Fruit fly (Drosophila melanogaster): ENCODE measurements around the gene Rab9D.

Gene Rab9D

DNA sequence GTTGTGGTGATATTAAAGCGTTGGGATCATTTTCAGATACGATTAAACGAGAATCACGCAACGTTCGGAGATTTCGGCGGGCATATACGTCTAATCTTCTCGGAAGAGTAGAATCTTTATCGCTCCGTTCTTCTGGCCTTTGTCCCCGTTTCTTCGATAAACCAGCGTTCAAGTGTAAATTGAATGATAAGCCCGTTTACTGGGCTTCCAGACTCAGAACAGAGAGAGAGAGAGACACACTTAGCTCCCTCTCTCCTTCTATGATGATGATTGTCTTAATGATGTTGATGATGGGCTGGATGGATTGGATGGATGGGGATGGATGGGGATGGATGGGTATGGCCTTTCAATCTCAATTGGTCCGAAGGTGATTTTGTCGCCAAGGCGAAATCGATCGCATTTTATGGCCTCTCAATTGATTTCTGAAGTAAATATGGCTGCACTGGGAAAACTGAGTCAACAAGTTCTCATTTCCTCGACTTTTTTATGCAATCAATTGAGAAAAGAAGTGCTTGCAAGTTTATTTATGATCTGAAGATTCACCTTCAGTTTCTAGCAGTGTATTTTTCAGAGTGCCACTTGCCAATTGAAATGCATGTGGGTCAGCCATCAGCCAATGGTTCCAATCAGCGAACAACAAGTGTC, 8.3 kb upstream of the Rab9D start:
- TF ChIP-seq N (GFP tag; optimal IDR thresholded peaks at IDR 0.05) (no peak), Myc (optimal IDR thresholded peaks at IDR 0.05) (no peak), dl (GFP tag; optimal IDR thresholded peaks at IDR 0.05; ENCODE audit: insufficient read depth in 1 of 2, partially characterized antibody in 2 of 2) (no peak), CrebA (GFP tag; optimal IDR thresholded peaks at IDR 0.05; ENCODE audit: borderline replicate concordance) (no peak), dsf (GFP tag; optimal IDR thresholded peaks at IDR 0.05; ENCODE audit: borderline replicate concordance) (no peak), HLH106 (tag; optimal IDR thresholded peaks at IDR 0.05) (no peak)

DNA sequence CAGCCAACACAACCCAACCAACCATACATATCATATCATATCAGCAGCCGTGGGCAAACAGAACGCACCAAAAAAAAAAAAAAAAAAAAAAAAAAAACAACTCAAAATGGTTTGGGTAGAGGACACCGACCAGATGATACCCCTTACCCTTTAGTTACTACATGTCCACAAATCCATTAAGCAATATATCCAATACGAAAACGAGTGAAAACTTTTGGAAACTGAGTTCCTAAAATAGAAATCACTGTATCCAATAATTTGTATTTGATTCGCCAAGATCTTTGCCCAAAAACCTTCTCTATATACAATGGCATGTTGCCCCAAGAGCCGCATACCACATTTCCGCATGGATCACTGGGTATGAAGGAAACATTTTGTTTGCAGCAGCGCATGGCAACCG, 7.4 kb upstream of the Rab9D start:
- TF ChIP-seq Mio (GFP tag; optimal IDR thresholded peaks at IDR 0.05) (no peak), OdsH (GFP tag; optimal IDR thresholded peaks at IDR 0.05) (no peak), dl (GFP tag; optimal IDR thresholded peaks at IDR 0.05; ENCODE audit: insufficient read depth in 1 of 2, partially characterized antibody in 2 of 2) (no peak), Dfd (GFP tag; optimal IDR thresholded peaks at IDR 0.05) (no peak), Hnf4 (GFP tag; optimal IDR thresholded peaks at IDR 0.05) (no peak), Hr78 (GFP tag; optimal IDR thresholded peaks at IDR 0.05) (no peak), Myc (optimal IDR thresholded peaks at IDR 0.05) (no peak), CG9705 (GFP tag; optimal IDR thresholded peaks at IDR 0.05) (no peak), jim (GFP tag; optimal IDR thresholded peaks at IDR 0.05) (no peak), N (GFP tag; optimal IDR thresholded peaks at IDR 0.05) (no peak), Abd-B (GFP tag; optimal IDR thresholded peaks at IDR 0.05) (no peak), foxo (GFP tag; optimal IDR thresholded peaks at IDR 0.05) (no peak), dmrt93B (GFP tag; optimal IDR thresholded peaks at IDR 0.05) (no peak), woc (GFP tag; optimal IDR thresholded peaks at IDR 0.05) (peak; percentile 63), CG32264 (GFP tag; optimal IDR thresholded peaks at IDR 0.05) (no peak), rgr (GFP tag; optimal IDR thresholded peaks at IDR 0.05) (no peak), Vsx2 (GFP tag; optimal IDR thresholded peaks at IDR 0.05; ENCODE audit: partially characterized antibody) (no peak), Jra (GFP tag; optimal IDR thresholded peaks at IDR 0.05) (no peak), lola (GFP tag; optimal IDR thresholded peaks at IDR 0.05) (no peak), GATAd (GFP tag; optimal IDR thresholded peaks at IDR 0.05) (no peak), tai (GFP tag; optimal IDR thresholded peaks at IDR 0.05) (no peak), Sp1 (GFP tag; optimal IDR thresholded peaks at IDR 0.05) (no peak), ey (GFP tag; optimal IDR thresholded peaks at IDR 0.05) (peak; percentile 6), brk (GFP tag; optimal IDR thresholded peaks at IDR 0.05) (no peak), psq (GFP tag; optimal IDR thresholded peaks at IDR 0.05) (peak; percentile 27), CrebA (GFP tag; optimal IDR thresholded peaks at IDR 0.05; ENCODE audit: borderline replicate concordance) (no peak), dsf (GFP tag; optimal IDR thresholded peaks at IDR 0.05; ENCODE audit: borderline replicate concordance) (no peak), Hr83 (GFP tag; optimal IDR thresholded peaks at IDR 0.05; ENCODE audit: poor library complexity, severe bottlenecking) (no peak), fru (GFP tag; optimal IDR thresholded peaks at IDR 0.05) (peak; percentile 33), sage (GFP tag; optimal IDR thresholded peaks at IDR 0.05) (no peak), Dif (GFP tag; optimal IDR thresholded peaks at IDR 0.05; ENCODE audit: partially characterized antibody) (no peak), br (GFP tag; optimal IDR thresholded peaks at IDR 0.05) (peak; percentile 3), sv (GFP tag; optimal IDR thresholded peaks at IDR 0.05) (no peak), HLH106 (tag; optimal IDR thresholded peaks at IDR 0.05) (peak; percentile 9), pan (optimal IDR thresholded peaks at IDR 0.05) (peak; percentile 50), usp (GFP tag; optimal IDR thresholded peaks at IDR 0.05) (no peak), h (GFP tag; optimal IDR thresholded peaks at IDR 0.05) (peak; percentile 26), Rel (GFP tag; optimal IDR thresholded peaks at IDR 0.05) (no peak), Rel (tag; optimal IDR thresholded peaks at IDR 0.05) (no peak)

DNA sequence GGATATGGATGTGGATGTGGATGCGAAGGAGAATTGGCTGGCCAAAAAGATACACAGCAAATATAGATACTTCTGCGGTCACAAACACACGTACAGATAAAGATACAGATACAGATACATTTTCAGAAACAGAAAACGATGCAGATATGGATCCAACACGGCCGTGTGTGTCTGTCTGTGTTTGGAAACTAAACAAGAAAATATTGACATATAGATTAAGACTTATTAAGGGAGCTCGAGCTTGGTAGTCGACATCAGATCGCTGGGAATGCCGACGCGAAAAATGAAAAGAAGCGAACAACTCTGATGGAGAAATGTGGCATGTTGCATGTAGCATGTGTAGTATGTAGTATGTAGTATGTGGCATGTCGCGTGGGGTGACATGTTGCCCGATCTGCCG, 6.8 kb upstream of the Rab9D start:
- TF ChIP-seq rgr (GFP tag; optimal IDR thresholded peaks at IDR 0.05) (no peak), h (GFP tag; optimal IDR thresholded peaks at IDR 0.05) (no peak), Hr78 (GFP tag; optimal IDR thresholded peaks at IDR 0.05) (no peak), foxo (GFP tag; optimal IDR thresholded peaks at IDR 0.05) (no peak), Jra (GFP tag; optimal IDR thresholded peaks at IDR 0.05) (no peak)

All from whole organism, wandering third instar larva.